Worm (Caenorhabditis elegans): Measurements from ENCODE around the gene gba-3.

DNA sequence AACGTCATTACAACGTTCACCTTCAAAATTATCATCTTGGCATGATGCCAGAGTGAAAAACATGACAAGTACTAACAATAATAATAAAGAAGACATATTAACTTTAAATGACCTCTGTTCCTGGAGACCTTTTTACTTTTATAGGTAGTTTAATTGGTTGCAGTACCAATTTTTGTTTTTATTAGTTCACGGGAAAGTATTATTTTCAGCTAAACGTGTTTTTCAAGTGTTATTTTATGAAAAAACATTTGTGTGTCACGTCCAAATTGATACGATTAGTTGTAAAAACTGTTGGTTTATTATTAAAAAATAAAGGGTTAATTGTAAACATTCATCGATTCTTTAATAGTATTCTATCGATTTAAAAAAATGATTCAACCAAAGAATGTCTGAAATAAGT is 2.6 kb downstream of the gba-3 start, which contains the start of gene grl-24:
- TF ChIP-seq mdl-1 (tag; optimal IDR thresholded peaks at IDR 0.05) (no peak), sea-2 (GFP tag; optimal IDR thresholded peaks at IDR 0.05) (no peak), daf-12 (tag; optimal IDR thresholded peaks at IDR 0.05) (no peak), ceh-16 (tag; optimal IDR thresholded peaks at IDR 0.05) (no peak), nhr-25 (tag; optimal IDR thresholded peaks at IDR 0.05) (no peak), lin-39 (tag; optimal IDR thresholded peaks at IDR 0.05) (no peak), ztf-11 (tag; optimal IDR thresholded peaks at IDR 0.05) (no peak), pha-4 (tag; optimal IDR thresholded peaks at IDR 0.05) (no peak), snpc-4 (tag; optimal IDR thresholded peaks at IDR 0.05) (no peak), ceh-82 (tag; optimal IDR thresholded peaks at IDR 0.05) (no peak), ceh-9 (tag; optimal IDR thresholded peaks at IDR 0.05) (no peak), jun-1 (tag; optimal IDR thresholded peaks at IDR 0.05) (no peak)
